Worm (Caenorhabditis elegans) whole organism, L1 larva: ENCODE results near the gene F36D4.6.
A peak's percentile ranks its signal among the peaks of the same experiment; 100 is the strongest.

Experiments used
- C04F5.9 ChIP-seq: sonication (generic microtip); optimal IDR thresholded peaks from 2 replicates; lab custom pipeline; 2016; ENCODE audit warnings: missing genetic modification characterization, missing compliant biosample characterization
- Y116A8C.19 ChIP-seq: sonication (generic microtip); optimal IDR thresholded peaks from 2 replicates; lab custom pipeline; 2016; ENCODE audit warnings: missing compliant biosample characterization, missing genetic modification characterization, borderline replicate concordance
- aly-2 ChIP-seq: fragments of 150-350 bp; optimal IDR thresholded peaks from 2 replicates; lab custom pipeline; 2014; ENCODE audit warnings: missing biosample characterization, missing genetic modification characterization
- blmp-1 ChIP-seq: fragments of 150-350 bp; optimal IDR thresholded peaks from 2 replicates; lab custom pipeline; 2014; ENCODE audit warnings: missing biosample characterization, missing genetic modification characterization
- ceh-8 ChIP-seq: fragments of 200-800 bp; sonication (Bioruptor generic); optimal IDR thresholded peaks from 2 replicates; lab custom pipeline; 2018; ENCODE audit warnings: mild to moderate bottlenecking, missing genetic modification characterization, moderate library complexity, missing compliant biosample characterization
- ceh-82 ChIP-seq, 3 experiments: fragments of 150-350 bp in 1 of 3; sonication (generic microtip) in 2 of 3; optimal IDR thresholded peaks; 2 replicates each; lab custom pipeline; 2014 to 2017; ENCODE audit warnings: missing biosample characterization in 3 of 3, missing genetic modification characterization in 3 of 3
- ceh-88 ChIP-seq: fragments of 200-800 bp; sonication (Bioruptor generic); IDR thresholded peaks from 2 replicates; pipeline ENCODE4 v1.3.6; 2022; ENCODE audit warnings: missing genetic modification characterization, missing compliant biosample characterization
- ceh-90 ChIP-seq: sonication (generic microtip); optimal IDR thresholded peaks from 2 replicates; lab custom pipeline; 2016; ENCODE audit warnings: missing genetic modification characterization, missing compliant biosample characterization
- dsc-1 ChIP-seq: sonication (generic microtip); optimal IDR thresholded peaks from 2 replicates; lab custom pipeline; 2016; ENCODE audit warnings: mild to moderate bottlenecking, missing genetic modification characterization, missing compliant biosample characterization
- efl-1 ChIP-seq, 4 experiments: fragments of 150-350 bp; optimal IDR thresholded peaks in 3 of 4; peaks in 1 of 4; 1 replicate in 1 of 4; 2 replicates in 3 of 4; lab custom pipeline; 2014; ENCODE audit warnings: missing biosample characterization in 2 of 4, missing genetic modification characterization in 2 of 4, missing genetic modification reagents in 2 of 4
- elt-2 ChIP-seq: sonication (generic microtip); optimal IDR thresholded peaks from 2 replicates; lab custom pipeline; 2016; ENCODE audit warnings: missing genetic modification characterization, mild to moderate bottlenecking, inconsistent platforms, missing compliant biosample characterization, missing genetic modification reagents
- elt-3 ChIP-seq, 6 experiments: fragments of 150-350 bp in 1 of 6; sonication (generic microtip); optimal IDR thresholded peaks; 2 replicates each; lab custom pipeline; 2017 to 2018; ENCODE audit warnings: missing biosample characterization in 6 of 6, missing genetic modification characterization in 6 of 6, inconsistent platforms in 1 of 6
- fkh-10 ChIP-seq: sonication (generic microtip); optimal IDR thresholded peaks from 2 replicates; lab custom pipeline; 2017; ENCODE audit warnings: missing biosample characterization, missing genetic modification reagents, missing genetic modification characterization
- fkh-8 ChIP-seq: sonication (generic microtip); optimal IDR thresholded peaks from 2 replicates; lab custom pipeline; 2016; ENCODE audit warnings: mild to moderate bottlenecking, missing genetic modification characterization, missing compliant biosample characterization
- hlh-4 ChIP-seq: sonication (generic microtip); optimal IDR thresholded peaks from 2 replicates; lab custom pipeline; 2016; ENCODE audit warnings: mild to moderate bottlenecking, missing genetic modification characterization, missing compliant biosample characterization
- lin-15B ChIP-seq: fragments of 150-350 bp; sonication (generic microtip); optimal IDR thresholded peaks from 3 replicates; lab custom pipeline; 2014; ENCODE audit warnings: missing biosample characterization, missing genetic modification characterization
- lin-39 ChIP-seq: fragments of 150-350 bp; optimal IDR thresholded peaks from 2 replicates; lab custom pipeline; 2014; ENCODE audit warnings: missing biosample characterization, missing genetic modification reagents, missing genetic modification characterization
- lir-3 ChIP-seq: sonication (generic microtip); optimal IDR thresholded peaks from 2 replicates; lab custom pipeline; 2016; ENCODE audit warnings: mild to moderate bottlenecking, missing genetic modification characterization, moderate library complexity, missing compliant biosample characterization; ENCODE audit not compliant: poor library complexity
- lsy-2 ChIP-seq, 2 experiments: fragments of 150-350 bp; optimal IDR thresholded peaks; 2 replicates each; lab custom pipeline; 2014; ENCODE audit warnings: missing biosample characterization in 2 of 2, missing genetic modification characterization in 2 of 2
- mab-9 ChIP-seq: fragments of 200-800 bp; sonication (Bioruptor generic); IDR thresholded peaks from 2 replicates; pipeline ENCODE4 v1.3.6; 2022; ENCODE audit warnings: missing genetic modification reagents, missing genetic modification characterization, missing compliant biosample characterization
- mdl-1 ChIP-seq, 2 experiments: fragments of 150-350 bp; optimal IDR thresholded peaks; 2 replicates each; lab custom pipeline; 2014 to 2017; ENCODE audit warnings: missing biosample characterization in 2 of 2, missing genetic modification characterization in 2 of 2, inconsistent platforms in 1 of 2
- nhr-11 ChIP-seq: fragments of 150-350 bp; optimal IDR thresholded peaks from 2 replicates; lab custom pipeline; 2014; ENCODE audit warnings: missing biosample characterization, missing genetic modification characterization
- nhr-12 ChIP-seq: sonication (generic microtip); optimal IDR thresholded peaks from 2 replicates; lab custom pipeline; 2017; ENCODE audit warnings: missing biosample characterization, missing genetic modification characterization
- nhr-20 ChIP-seq: sonication (generic microtip); optimal IDR thresholded peaks from 2 replicates; lab custom pipeline; 2016; ENCODE audit warnings: mild to moderate bottlenecking, missing genetic modification characterization, missing compliant biosample characterization
- nhr-28 ChIP-seq: fragments of 150-350 bp; optimal IDR thresholded peaks from 2 replicates; lab custom pipeline; 2014; ENCODE audit warnings: missing biosample characterization, missing genetic modification characterization
- nhr-76 ChIP-seq: sonication (generic microtip); optimal IDR thresholded peaks from 2 replicates; lab custom pipeline; 2017; ENCODE audit warnings: missing biosample characterization, missing genetic modification characterization
- nhr-77 ChIP-seq: fragments of 150-350 bp; optimal IDR thresholded peaks from 2 replicates; lab custom pipeline; 2014; ENCODE audit warnings: missing biosample characterization, missing genetic modification characterization
- nhr-90 ChIP-seq: sonication (generic microtip); optimal IDR thresholded peaks from 2 replicates; lab custom pipeline; 2016; ENCODE audit warnings: mild to moderate bottlenecking, missing genetic modification characterization, missing compliant biosample characterization; ENCODE audit not compliant: poor library complexity
- pag-3 ChIP-seq: sonication (generic microtip); optimal IDR thresholded peaks from 2 replicates; lab custom pipeline; 2017; ENCODE audit warnings: missing genetic modification characterization, mild to moderate bottlenecking, missing compliant biosample characterization, antibody characterized with exemption, borderline replicate concordance; ENCODE audit not compliant: insufficient read depth
- pax-3 ChIP-seq: fragments of 200-800 bp; sonication (Bioruptor generic); optimal IDR thresholded peaks from 2 replicates; lab custom pipeline; 2018; ENCODE audit warnings: mild to moderate bottlenecking, missing genetic modification characterization, moderate library complexity, missing compliant biosample characterization
- pqm-1 ChIP-seq: sonication (generic microtip); optimal IDR thresholded peaks from 3 replicates; lab custom pipeline; 2017; ENCODE audit warnings: missing biosample characterization, missing genetic modification characterization
- snpc-4 ChIP-seq: fragments of 150-350 bp; optimal IDR thresholded peaks from 2 replicates; lab custom pipeline; 2014; ENCODE audit warnings: missing biosample characterization, missing genetic modification characterization
- sptf-1 ChIP-seq: fragments of 150-350 bp; optimal IDR thresholded peaks from 2 replicates; lab custom pipeline; 2014; ENCODE audit warnings: missing biosample characterization, missing genetic modification characterization
- tlp-1 ChIP-seq: fragments of 150-350 bp; optimal IDR thresholded peaks from 2 replicates; lab custom pipeline; 2014; ENCODE audit warnings: missing biosample characterization, missing genetic modification characterization
- unc-30 ChIP-seq: sonication (generic microtip); optimal IDR thresholded peaks from 2 replicates; lab custom pipeline; 2017; ENCODE audit warnings: missing biosample characterization, missing genetic modification characterization
- unc-62 ChIP-seq: fragments of 150-350 bp; optimal IDR thresholded peaks from 2 replicates; lab custom pipeline; 2014; ENCODE audit warnings: missing biosample characterization, missing genetic modification reagents, missing genetic modification characterization
- zip-4 ChIP-seq: fragments of 200-800 bp; sonication (Bioruptor generic); optimal IDR thresholded peaks from 2 replicates; lab custom pipeline; 2018; ENCODE audit warnings: mild to moderate bottlenecking, missing genetic modification characterization, moderate library complexity, missing compliant biosample characterization
- ztf-11 ChIP-seq, 2 experiments: sonication (generic microtip); optimal IDR thresholded peaks; 2 replicates each; lab custom pipeline; 2016 to 2017; ENCODE audit warnings: missing genetic modification characterization in 2 of 2, missing biosample characterization in 1 of 2, missing compliant biosample characterization in 1 of 2
- ztf-4 ChIP-seq: fragments of 150-350 bp; optimal IDR thresholded peaks from 2 replicates; lab custom pipeline; 2014; ENCODE audit warnings: missing biosample characterization, missing genetic modification characterization

F36D4.6 gene

ce11 chrV:9457535-9457934, 30.6 kb upstream of the F36D4.6 start:
- TF ChIP-seq fkh-10 (GFP tag; lab: Kevin White, UChicago) (no peak), C04F5.9 (tag; lab: Kevin White, UChicago) (no peak), ceh-90 (no peak), pqm-1 (tag; lab: Kevin White, UChicago) (no peak), lir-3 (no peak), efl-1 (optimal IDR thresholded peaks at IDR 0.05; lab: Kevin White, UChicago) (no peak), efl-1 (GFP tag; optimal IDR thresholded peaks at IDR 0.05 in 1 of 2; lab: Kevin White, UChicago) (no peak), aly-2 (tag; lab: Kevin White, UChicago) (no peak), zip-4 (no peak), nhr-20 (no peak), ztf-4 (tag; lab: Kevin White, UChicago) (no peak), lin-15B (tag; lab: Kevin White, UChicago) (no peak)
- TF ChIP-seq, all 84 proteins: peak for 0

- TF ChIP-seq snpc-4 (tag; lab: Kevin White, UChicago), result no peak
- TF ChIP-seq fkh-8 (tag; lab: Kevin White, UChicago), result no peak
- TF ChIP-seq sptf-1 (tag; lab: Kevin White, UChicago), result no peak
- no peak for TF ChIP-seq lsy-2 (tag; optimal IDR thresholded peaks at IDR 0.05; lab: Kevin White, UChicago)
- TF ChIP-seq elt-2 (tag; lab: Kevin White, UChicago), result peak; percentile 60
- TF ChIP-seq pax-3, result no peak
- TF ChIP-seq blmp-1 (tag; lab: Kevin White, UChicago), result peak; percentile 95
- no peak for TF ChIP-seq mdl-1 (tag; optimal IDR thresholded peaks at IDR 0.05; lab: Kevin White, UChicago)
- no peak for TF ChIP-seq nhr-28 (tag; lab: Kevin White, UChicago)
- no peak for TF ChIP-seq unc-30 (tag; lab: Kevin White, UChicago)
- TF ChIP-seq elt-3 (tag; optimal IDR thresholded peaks at IDR 0.05; lab: Kevin White, UChicago), result peak in 1 of 6 experiments; percentile 31
- no peak for TF ChIP-seq nhr-11 (tag; lab: Kevin White, UChicago)
- no peak for TF ChIP-seq fkh-10 (GFP tag; lab: Kevin White, UChicago)
- TF ChIP-seq, all 84 proteins: peak for 3
These were observed 27.0 kb upstream of the F36D4.6 start for ce11 chrV:9453933-9454332.

ce11 chrV:9453333-9453732, 26.4 kb upstream of the F36D4.6 start:
- no peak for TF ChIP-seq ztf-11 (tag; optimal IDR thresholded peaks at IDR 0.05; lab: Kevin White, UChicago)
- no peak for TF ChIP-seq hlh-4 (tag; lab: Kevin White, UChicago)
- TF ChIP-seq ceh-82 (tag; optimal IDR thresholded peaks at IDR 0.05; lab: Kevin White, UChicago), result no peak
- TF ChIP-seq lin-39, result no peak
- TF ChIP-seq pag-3 (tag; lab: Kevin White, UChicago), result no peak
- TF ChIP-seq mdl-1 (tag; optimal IDR thresholded peaks at IDR 0.05; lab: Kevin White, UChicago), result no peak

ce11 chrV:9451485-9451884, 24.5 kb upstream of the F36D4.6 start:
- no peak for TF ChIP-seq nhr-76 (tag; lab: Kevin White, UChicago)
- TF ChIP-seq tlp-1 (tag; lab: Kevin White, UChicago), result no peak
- no peak for TF ChIP-seq nhr-12
- no peak for TF ChIP-seq mab-9
- no peak for TF ChIP-seq ceh-88 (GFP tag; lab: Robert Waterston, UW)
- TF ChIP-seq dsc-1 (tag; lab: Kevin White, UChicago), result no peak
- TF ChIP-seq ceh-8 (GFP tag; lab: Kevin White, UChicago), result no peak
- no peak for TF ChIP-seq Y116A8C.19 (tag; lab: Kevin White, UChicago)
- TF ChIP-seq nhr-77 (tag; lab: Kevin White, UChicago), result no peak
- no peak for TF ChIP-seq lir-3
- TF ChIP-seq elt-2 (tag; lab: Kevin White, UChicago), result no peak
- no peak for TF ChIP-seq nhr-90
- no peak for TF ChIP-seq pag-3 (tag; lab: Kevin White, UChicago)
- no peak for TF ChIP-seq nhr-11 (tag; lab: Kevin White, UChicago)
- TF ChIP-seq unc-62 (GFP tag; lab: Kevin White, UChicago), result no peak
- TF ChIP-seq, all 84 proteins: peak for 0
